Worm (Caenorhabditis elegans): Measurements from ENCODE around the gene C39F7.5.
"Not testable (repeated sequence)": the region's sequence is repeated elsewhere in the genome, so short reads cannot be mapped to it uniquely, and the experiment has no call there.

ce11 chrV:1254769-1255168, 9.8 kb upstream of the C39F7.5 start:
- not testable (repeated sequence) for TF ChIP-seq T07F8.4 (tag; optimal IDR thresholded peaks at IDR 0.05); F37B4.10 (GFP tag; IDR thresholded peaks at IDR 0.05); K12H6.12 (tag; optimal IDR thresholded peaks at IDR 0.05); dpl-1 (GFP tag; optimal IDR thresholded peaks at IDR 0.05); nhr-90 (tag; optimal IDR thresholded peaks at IDR 0.05); sea-2 (GFP tag; IDR thresholded peaks at IDR 0.05); gei-17 (GFP tag; optimal IDR thresholded peaks at IDR 0.05); F57A8.1 (GFP tag; optimal IDR thresholded peaks at IDR 0.05)
- TF ChIP-seq hsf-1 (GFP tag; IDR thresholded peaks at IDR 0.05): peak; percentile 96
